Worm (Caenorhabditis elegans) whole organism, L2 larva: ENCODE measurements around the gene cyp-33E1.

Experiments used
- alr-1 ChIP-seq: fragments of 150-350 bp; optimal IDR thresholded peaks from 2 replicates; lab custom pipeline; 2014; ENCODE audit warnings: missing biosample characterization, missing genetic modification characterization
- ama-1 ChIP-seq: fragments of 150-350 bp; optimal IDR thresholded peaks from 2 replicates; lab custom pipeline; 2018; ENCODE audit warnings: inconsistent platforms
- dmd-4 ChIP-seq: sonication (generic microtip); optimal IDR thresholded peaks from 2 replicates; lab custom pipeline; 2017; ENCODE audit warnings: missing biosample characterization, missing genetic modification characterization
- lin-39 ChIP-seq: fragments of 150-350 bp; optimal IDR thresholded peaks from 2 replicates; lab custom pipeline; 2014; ENCODE audit warnings: missing biosample characterization, missing genetic modification reagents, missing genetic modification characterization
- mab-5 ChIP-seq: fragments of 150-350 bp; optimal IDR thresholded peaks from 2 replicates; lab custom pipeline; 2014; ENCODE audit warnings: missing biosample characterization, missing genetic modification characterization
- nhr-23 ChIP-seq: fragments of 150-350 bp; optimal IDR thresholded peaks from 2 replicates; lab custom pipeline; 2014; ENCODE audit warnings: missing biosample characterization, missing genetic modification reagents, missing genetic modification characterization
- nhr-77 ChIP-seq: fragments of 150-350 bp; optimal IDR thresholded peaks from 2 replicates; lab custom pipeline; 2014; ENCODE audit warnings: missing biosample characterization, missing genetic modification characterization
- unc-62 ChIP-seq: fragments of 150-350 bp; optimal IDR thresholded peaks from 2 replicates; lab custom pipeline; 2014; ENCODE audit warnings: missing biosample characterization, missing genetic modification reagents, missing genetic modification characterization

- TF ChIP-seq dmd-4 (tag; lab: Kevin White, UChicago) (no peak), alr-1 (no peak), nhr-23 (no peak), ama-1 (lab: Kevin White, UChicago) (no peak), unc-62 (no peak), nhr-77 (tag; lab: Kevin White, UChicago) (no peak), lin-39 (tag; lab: Kevin White, UChicago) (no peak), mab-5 (tag; lab: Kevin White, UChicago) (no peak)
These were observed 2.3 kb upstream of the cyp-33E1 start, which contains the start of gene C49C8.2 for ce11 chrIV:8650696-8651095.
